Worm (Caenorhabditis elegans) whole organism, L1 larva: ENCODE measurements around the gene slmp-1.

Experiments used
- C34B4.2 ChIP-seq: sonication (generic microtip); optimal IDR thresholded peaks from 2 replicates; lab custom pipeline; 2017; ENCODE audit warnings: mild to moderate bottlenecking, missing genetic modification characterization, missing compliant biosample characterization
- Y116A8C.19 ChIP-seq: sonication (generic microtip); optimal IDR thresholded peaks from 2 replicates; lab custom pipeline; 2016; ENCODE audit warnings: missing compliant biosample characterization, missing genetic modification characterization, borderline replicate concordance
- aha-1 ChIP-seq: fragments of 150-350 bp; optimal IDR thresholded peaks from 2 replicates; lab custom pipeline; 2014; ENCODE audit warnings: missing biosample characterization, missing genetic modification characterization
- alr-1 ChIP-seq: fragments of 200-800 bp; sonication (Bioruptor generic); optimal IDR thresholded peaks from 2 replicates; lab custom pipeline; 2018; ENCODE audit warnings: borderline replicate concordance, mild to moderate bottlenecking, missing genetic modification characterization, missing compliant biosample characterization
- ama-1 ChIP-seq: fragments of 150-350 bp; optimal IDR thresholded peaks from 2 replicates; lab custom pipeline; 2014
- blmp-1 ChIP-seq: fragments of 150-350 bp; optimal IDR thresholded peaks from 2 replicates; lab custom pipeline; 2014; ENCODE audit warnings: missing biosample characterization, missing genetic modification characterization
- ceh-90 ChIP-seq: sonication (generic microtip); optimal IDR thresholded peaks from 2 replicates; lab custom pipeline; 2016; ENCODE audit warnings: missing genetic modification characterization, missing compliant biosample characterization
- efl-1 ChIP-seq, 4 experiments: fragments of 150-350 bp; optimal IDR thresholded peaks in 3 of 4; peaks in 1 of 4; 1 replicate in 1 of 4; 2 replicates in 3 of 4; lab custom pipeline; 2014; ENCODE audit warnings: missing biosample characterization in 2 of 4, missing genetic modification characterization in 2 of 4, missing genetic modification reagents in 2 of 4
- efl-3 ChIP-seq: fragments of 200-800 bp; sonication (Bioruptor generic); optimal IDR thresholded peaks from 2 replicates; lab custom pipeline; 2018; ENCODE audit warnings: mild to moderate bottlenecking, missing genetic modification characterization, missing compliant biosample characterization
- egl-13 ChIP-seq: sonication (generic microtip); optimal IDR thresholded peaks from 2 replicates; lab custom pipeline; 2016; ENCODE audit warnings: missing genotype, missing genetic modification reagents, missing genetic modification characterization, missing compliant biosample characterization
- egl-27 ChIP-seq, 2 experiments: fragments of 150-350 bp in 1 of 2; sonication (generic microtip); optimal IDR thresholded peaks; 3 replicates each; lab custom pipeline; 2017 to 2018; ENCODE audit warnings: missing biosample characterization in 2 of 2, missing genetic modification characterization in 2 of 2, missing genetic modification reagents in 2 of 2
- elt-2 ChIP-seq: sonication (generic microtip); optimal IDR thresholded peaks from 2 replicates; lab custom pipeline; 2016; ENCODE audit warnings: missing genetic modification characterization, mild to moderate bottlenecking, inconsistent platforms, missing compliant biosample characterization, missing genetic modification reagents
- elt-3 ChIP-seq, 6 experiments: fragments of 150-350 bp in 1 of 6; sonication (generic microtip); optimal IDR thresholded peaks; 2 replicates each; lab custom pipeline; 2017 to 2018; ENCODE audit warnings: missing biosample characterization in 6 of 6, missing genetic modification characterization in 6 of 6, inconsistent platforms in 1 of 6
- fkh-4 ChIP-seq: sonication (generic microtip); optimal IDR thresholded peaks from 2 replicates; lab custom pipeline; 2016; ENCODE audit warnings: missing compliant biosample characterization, missing genetic modification characterization, borderline replicate concordance
- fkh-8 ChIP-seq: sonication (generic microtip); optimal IDR thresholded peaks from 2 replicates; lab custom pipeline; 2016; ENCODE audit warnings: mild to moderate bottlenecking, missing genetic modification characterization, missing compliant biosample characterization
- grh-1 ChIP-seq: fragments of 200-800 bp; sonication (Bioruptor generic); IDR thresholded peaks from 2 replicates; pipeline ENCODE4 v1.3.6; 2022; ENCODE audit warnings: missing genetic modification reagents, missing genetic modification characterization, missing compliant biosample characterization
- hlh-4 ChIP-seq: sonication (generic microtip); optimal IDR thresholded peaks from 2 replicates; lab custom pipeline; 2016; ENCODE audit warnings: mild to moderate bottlenecking, missing genetic modification characterization, missing compliant biosample characterization
- isw-1 ChIP-seq: fragments of 200-800 bp; sonication (Bioruptor generic); IDR thresholded peaks from 2 replicates; pipeline ENCODE4 v1.3.6; 2022; ENCODE audit warnings: missing genetic modification characterization, missing compliant biosample characterization
- lin-13 ChIP-seq: fragments of 150-350 bp; optimal IDR thresholded peaks from 2 replicates; lab custom pipeline; 2014; ENCODE audit warnings: missing biosample characterization, missing genetic modification reagents, missing genetic modification characterization
- lin-14 ChIP-seq: fragments of 200-800 bp; sonication (Bioruptor generic); optimal IDR thresholded peaks from 2 replicates; lab custom pipeline; 2018; ENCODE audit warnings: mild to moderate bottlenecking, missing genetic modification characterization, moderate library complexity, missing compliant biosample characterization
- lin-15B ChIP-seq: fragments of 150-350 bp; sonication (generic microtip); optimal IDR thresholded peaks from 3 replicates; lab custom pipeline; 2014; ENCODE audit warnings: missing biosample characterization, missing genetic modification characterization
- lin-35 ChIP-seq, 2 experiments: fragments of 150-350 bp; optimal IDR thresholded peaks; 2 replicates each; lab custom pipeline; 2014; ENCODE audit warnings: missing biosample characterization in 2 of 2, missing genetic modification characterization in 2 of 2, missing genetic modification reagents in 2 of 2
- lin-39 ChIP-seq: fragments of 150-350 bp; optimal IDR thresholded peaks from 2 replicates; lab custom pipeline; 2014; ENCODE audit warnings: missing biosample characterization, missing genetic modification reagents, missing genetic modification characterization
- lir-3 ChIP-seq: sonication (generic microtip); optimal IDR thresholded peaks from 2 replicates; lab custom pipeline; 2016; ENCODE audit warnings: mild to moderate bottlenecking, missing genetic modification characterization, moderate library complexity, missing compliant biosample characterization; ENCODE audit not compliant: poor library complexity
- lsy-2 ChIP-seq, 2 experiments: fragments of 150-350 bp; optimal IDR thresholded peaks; 2 replicates each; lab custom pipeline; 2014; ENCODE audit warnings: missing biosample characterization in 2 of 2, missing genetic modification characterization in 2 of 2
- mef-2 ChIP-seq: fragments of 150-350 bp; optimal IDR thresholded peaks from 2 replicates; lab custom pipeline; 2014; ENCODE audit warnings: missing biosample characterization, missing genetic modification characterization
- mep-1 ChIP-seq: fragments of 150-350 bp; optimal IDR thresholded peaks from 2 replicates; lab custom pipeline; 2014; ENCODE audit warnings: missing biosample characterization, missing genetic modification characterization
- nhr-11 ChIP-seq: fragments of 150-350 bp; optimal IDR thresholded peaks from 2 replicates; lab custom pipeline; 2014; ENCODE audit warnings: missing biosample characterization, missing genetic modification characterization
- nhr-237 ChIP-seq: fragments of 150-350 bp; optimal IDR thresholded peaks from 2 replicates; lab custom pipeline; 2014; ENCODE audit warnings: missing biosample characterization, missing genetic modification characterization
- nhr-28 ChIP-seq: fragments of 150-350 bp; optimal IDR thresholded peaks from 2 replicates; lab custom pipeline; 2014; ENCODE audit warnings: missing biosample characterization, missing genetic modification characterization
- nhr-47 ChIP-seq: sonication (generic microtip); optimal IDR thresholded peaks from 2 replicates; lab custom pipeline; 2016; ENCODE audit warnings: mild to moderate bottlenecking, missing genetic modification characterization, moderate library complexity, missing compliant biosample characterization
- nhr-71 ChIP-seq: sonication (generic microtip); optimal IDR thresholded peaks from 2 replicates; lab custom pipeline; 2016; ENCODE audit warnings: mild to moderate bottlenecking, missing genetic modification characterization, moderate library complexity, missing compliant biosample characterization
- nhr-76 ChIP-seq: sonication (generic microtip); optimal IDR thresholded peaks from 2 replicates; lab custom pipeline; 2017; ENCODE audit warnings: missing biosample characterization, missing genetic modification characterization
- nhr-77 ChIP-seq: fragments of 150-350 bp; optimal IDR thresholded peaks from 2 replicates; lab custom pipeline; 2014; ENCODE audit warnings: missing biosample characterization, missing genetic modification characterization
- nhr-85 ChIP-seq: sonication (generic microtip); peaks from one replicate; lab custom pipeline; 2016; ENCODE audit warnings: missing genetic modification characterization, inconsistent platforms, missing compliant biosample characterization
- nhr-90 ChIP-seq: sonication (generic microtip); optimal IDR thresholded peaks from 2 replicates; lab custom pipeline; 2016; ENCODE audit warnings: mild to moderate bottlenecking, missing genetic modification characterization, missing compliant biosample characterization; ENCODE audit not compliant: poor library complexity
- rnt-1 ChIP-seq: sonication (generic microtip); optimal IDR thresholded peaks from 2 replicates; lab custom pipeline; 2016; ENCODE audit warnings: mild to moderate bottlenecking, missing genetic modification characterization, moderate library complexity, missing compliant biosample characterization
- snpc-4 ChIP-seq: fragments of 150-350 bp; optimal IDR thresholded peaks from 2 replicates; lab custom pipeline; 2014; ENCODE audit warnings: missing biosample characterization, missing genetic modification characterization
- snu-23 ChIP-seq: sonication (generic microtip); optimal IDR thresholded peaks from 2 replicates; lab custom pipeline; 2016; ENCODE audit warnings: missing genetic modification characterization, missing compliant biosample characterization
- sptf-1 ChIP-seq: fragments of 150-350 bp; optimal IDR thresholded peaks from 2 replicates; lab custom pipeline; 2014; ENCODE audit warnings: missing biosample characterization, missing genetic modification characterization
- swsn-7 ChIP-seq: sonication (generic microtip); optimal IDR thresholded peaks from 2 replicates; lab custom pipeline; 2016; ENCODE audit warnings: missing genetic modification characterization, missing compliant biosample characterization
- tbx-2 ChIP-seq: sonication (generic microtip); optimal IDR thresholded peaks from 2 replicates; lab custom pipeline; 2016; ENCODE audit warnings: missing genetic modification characterization, missing compliant biosample characterization
- tlp-1 ChIP-seq: fragments of 150-350 bp; optimal IDR thresholded peaks from 2 replicates; lab custom pipeline; 2014; ENCODE audit warnings: missing biosample characterization, missing genetic modification characterization
- unc-62 ChIP-seq: fragments of 150-350 bp; optimal IDR thresholded peaks from 2 replicates; lab custom pipeline; 2014; ENCODE audit warnings: missing biosample characterization, missing genetic modification reagents, missing genetic modification characterization
- vab-15 ChIP-seq: sonication (generic microtip); optimal IDR thresholded peaks from 2 replicates; lab custom pipeline; 2017; ENCODE audit warnings: missing genotype, mild to moderate bottlenecking, missing genetic modification characterization, missing compliant biosample characterization
- zip-4 ChIP-seq: fragments of 200-800 bp; sonication (Bioruptor generic); optimal IDR thresholded peaks from 2 replicates; lab custom pipeline; 2018; ENCODE audit warnings: mild to moderate bottlenecking, missing genetic modification characterization, moderate library complexity, missing compliant biosample characterization
- ztf-11 ChIP-seq, 2 experiments: sonication (generic microtip); optimal IDR thresholded peaks; 2 replicates each; lab custom pipeline; 2016 to 2017; ENCODE audit warnings: missing genetic modification characterization in 2 of 2, missing biosample characterization in 1 of 2, missing compliant biosample characterization in 1 of 2

The slmp-1 gene

DNA sequence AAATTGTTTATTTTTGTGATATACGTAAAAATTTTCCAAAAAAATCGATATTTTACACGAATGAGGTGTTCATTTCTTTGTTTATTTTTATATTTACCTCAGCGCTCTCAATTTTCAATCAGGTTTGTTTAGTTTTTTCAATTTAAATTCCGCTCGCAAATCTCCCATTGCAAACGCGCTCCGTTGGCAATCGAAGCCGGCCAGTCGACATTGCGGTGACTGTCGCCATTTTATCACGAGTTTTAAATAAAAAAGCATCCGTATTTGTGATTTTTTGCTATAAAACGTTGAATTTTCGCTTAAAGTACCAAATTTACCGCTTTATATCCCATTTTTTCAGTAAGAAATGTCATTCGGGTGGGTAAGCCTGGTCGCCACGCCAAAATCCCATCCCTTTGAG is at the start of gene slmp-1 (continued):
- peak; percentile 10 for TF ChIP-seq swsn-7 (tag; lab: Kevin White, UChicago)
- TF ChIP-seq lin-14 (GFP tag; lab: Kevin White, UChicago), result no peak
- TF ChIP-seq sptf-1, result no peak
- peak; percentile 65 for TF ChIP-seq lin-15B (tag; lab: Kevin White, UChicago)
- no peak for TF ChIP-seq ztf-11 (tag; optimal IDR thresholded peaks at IDR 0.05; lab: Kevin White, UChicago)
- peak; percentile 24 for TF ChIP-seq blmp-1 (tag; lab: Kevin White, UChicago)
- TF ChIP-seq snu-23 (GFP tag; lab: Kevin White, UChicago), result peak; percentile 69
- no peak for TF ChIP-seq lin-39 (tag; lab: Kevin White, UChicago)
- TF ChIP-seq elt-2, result no peak
- peak; percentile 91 to 96 for TF ChIP-seq lin-35 (GFP tag; optimal IDR thresholded peaks at IDR 0.05; lab: Kevin White, UChicago)
- TF ChIP-seq, all 84 proteins: peak for 27

ce11 chrIV:3165365-3165764 is 48.2 kb upstream of the slmp-1 start:
- no peak for TF ChIP-seq nhr-77 (tag; lab: Kevin White, UChicago)
- TF ChIP-seq fkh-4 (tag; lab: Kevin White, UChicago), result no peak
- TF ChIP-seq blmp-1 (tag; lab: Kevin White, UChicago), result peak; percentile 8
- TF ChIP-seq lin-14 (GFP tag; lab: Kevin White, UChicago), result peak; percentile 1
- peak; percentile 81 for TF ChIP-seq nhr-85 (tag; lab: Kevin White, UChicago)

DNA sequence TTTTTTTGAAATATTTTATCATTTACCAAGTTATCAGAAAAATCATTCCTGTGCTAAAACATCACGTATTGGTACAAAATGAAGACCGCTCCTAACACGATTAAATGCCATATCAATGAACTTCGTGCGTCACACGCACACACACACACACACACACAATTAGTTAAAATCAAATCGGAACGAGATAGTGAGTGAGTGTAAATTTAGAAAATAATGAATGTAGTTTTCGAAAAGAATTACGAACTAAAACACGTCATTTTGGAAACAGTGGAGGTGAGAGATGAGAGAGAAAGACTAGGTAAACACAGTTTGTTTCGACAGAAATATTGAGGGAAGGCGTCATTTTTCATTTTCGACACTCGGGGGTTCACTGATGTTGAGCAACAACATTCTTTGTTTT is 46.7 kb upstream of the slmp-1 start:
- no peak for TF ChIP-seq ceh-90
- TF ChIP-seq egl-13, result no peak
- no peak for TF ChIP-seq fkh-8 (tag; lab: Kevin White, UChicago)
- TF ChIP-seq snu-23 (GFP tag; lab: Kevin White, UChicago), result peak; percentile 10
- peak; percentile 36 for TF ChIP-seq nhr-71 (tag; lab: Kevin White, UChicago)
- TF ChIP-seq mep-1 (tag; lab: Kevin White, UChicago), result no peak
- TF ChIP-seq unc-62, result no peak
- TF ChIP-seq isw-1, result no peak
- peak; percentile 15 for TF ChIP-seq nhr-47
- TF ChIP-seq efl-1 (optimal IDR thresholded peaks at IDR 0.05; lab: Kevin White, UChicago), result no peak
- no peak for TF ChIP-seq efl-1 (GFP tag; optimal IDR thresholded peaks at IDR 0.05 in 1 of 2; lab: Kevin White, UChicago)
- no peak for TF ChIP-seq efl-3 (GFP tag; lab: Kevin White, UChicago)
- no peak for TF ChIP-seq elt-3 (tag; optimal IDR thresholded peaks at IDR 0.05; lab: Kevin White, UChicago)
- TF ChIP-seq blmp-1 (tag; lab: Kevin White, UChicago), result peak; percentile 24
- TF ChIP-seq nhr-11 (tag; lab: Kevin White, UChicago), result no peak
- peak; percentile 39 for TF ChIP-seq elt-2
- no peak for TF ChIP-seq tlp-1 (tag; lab: Kevin White, UChicago)
- no peak for TF ChIP-seq mef-2
- no peak for TF ChIP-seq Y116A8C.19
- TF ChIP-seq tbx-2 (tag; lab: Kevin White, UChicago), result no peak
- no peak for TF ChIP-seq aha-1 (tag; lab: Kevin White, UChicago)
- TF ChIP-seq lin-39 (tag; lab: Kevin White, UChicago), result no peak
- TF ChIP-seq lsy-2 (tag; optimal IDR thresholded peaks at IDR 0.05; lab: Kevin White, UChicago), result peak in 1 of 2 experiments; percentile 37
- TF ChIP-seq nhr-28, result no peak
- TF ChIP-seq hlh-4 (tag; lab: Kevin White, UChicago), result no peak
- TF ChIP-seq nhr-85 (tag; lab: Kevin White, UChicago), result peak; percentile 71
- TF ChIP-seq vab-15 (tag; lab: Kevin White, UChicago), result no peak
- no peak for TF ChIP-seq snpc-4 (tag; lab: Kevin White, UChicago)
- TF ChIP-seq egl-27 (tag; optimal IDR thresholded peaks at IDR 0.05; lab: Kevin White, UChicago), result no peak
- no peak for TF ChIP-seq rnt-1 (tag; lab: Kevin White, UChicago)
- no peak for TF ChIP-seq nhr-237 (tag; lab: Kevin White, UChicago)
- peak in 1 of 2 experiments; percentile 25 for TF ChIP-seq lin-35 (GFP tag; optimal IDR thresholded peaks at IDR 0.05; lab: Kevin White, UChicago)
- TF ChIP-seq nhr-90, result no peak
- TF ChIP-seq C34B4.2, result no peak
- TF ChIP-seq ama-1 (lab: Kevin White, UChicago), result no peak
- TF ChIP-seq zip-4 (GFP tag; lab: Kevin White, UChicago), result no peak
- no peak for TF ChIP-seq lin-13 (GFP tag; lab: Kevin White, UChicago)
- TF ChIP-seq alr-1 (tag; lab: Kevin White, UChicago), result no peak
- TF ChIP-seq sptf-1, result no peak
- no peak for TF ChIP-seq grh-1 (GFP tag; lab: Robert Waterston, UW)
- no peak for TF ChIP-seq nhr-76 (tag; lab: Kevin White, UChicago)
- TF ChIP-seq lir-3 (tag; lab: Kevin White, UChicago), result no peak
